Fruit fly (Drosophila melanogaster) whole organism, embryonic: Measurements from ENCODE around the gene CG43675.

Source experiments
- BEAF-32 ChIP-seq: fragments of 200-800 bp; sonication (Bioruptor generic); optimal IDR thresholded peaks from 3 replicates; lab custom pipeline; 2017; ENCODE audit warnings: missing biosample characterization, missing genetic modification characterization, mild to moderate bottlenecking, moderate library complexity, missing genetic modification reagents
- CG10366 ChIP-seq: fragments of 200-800 bp; sonication (Bioruptor generic); IDR thresholded peaks from 2 replicates; pipeline ENCODE4 v1.3.6; 2022; ENCODE audit warnings: missing biosample characterization, missing genetic modification characterization
- CG10431 ChIP-seq: fragments of 200-800 bp; sonication (Bioruptor generic); optimal IDR thresholded peaks from 3 replicates; lab custom pipeline; 2018; ENCODE audit warnings: missing biosample characterization, mild to moderate bottlenecking, missing genetic modification characterization
- CG11456 ChIP-seq: fragments of 200-800 bp; sonication (Bioruptor generic); IDR thresholded peaks from 3 replicates; pipeline ENCODE4 v1.3.6; 2022; ENCODE audit warnings: missing biosample characterization, missing genetic modification characterization
- CG12104 ChIP-seq: fragments of 200-800 bp; sonication (Bioruptor generic); optimal IDR thresholded peaks from 3 replicates; lab custom pipeline; 2016; ENCODE audit warnings: missing biosample characterization, missing genetic modification characterization
- CG14014 ChIP-seq: fragments of 200-800 bp; sonication (Bioruptor generic); IDR thresholded peaks from 2 replicates; pipeline ENCODE4 v1.3.6; 2022; ENCODE audit warnings: missing biosample characterization, missing genetic modification characterization
- CG15479 ChIP-seq: fragments of 200-800 bp; sonication (Bioruptor generic); optimal IDR thresholded peaks from 3 replicates; lab custom pipeline; 2019; ENCODE audit warnings: missing biosample characterization, mild to moderate bottlenecking, missing genetic modification characterization, moderate library complexity
- CG1602 ChIP-seq: fragments of 200-800 bp; sonication (Bioruptor generic); optimal IDR thresholded peaks from 3 replicates; lab custom pipeline; 2016; ENCODE audit warnings: missing biosample characterization, missing genetic modification characterization
- CG16815 ChIP-seq: fragments of 200-800 bp; sonication (Bioruptor generic); optimal IDR thresholded peaks from 3 replicates; lab custom pipeline; 2017; ENCODE audit warnings: missing biosample characterization, mild to moderate bottlenecking, missing genetic modification characterization
- CG18011 ChIP-seq: fragments of 200-800 bp; sonication (Bioruptor generic); optimal IDR thresholded peaks from 2 replicates; lab custom pipeline; 2017; ENCODE audit warnings: missing biosample characterization, missing genetic modification characterization, mild to moderate bottlenecking, moderate library complexity, missing genotype
- CG1832 ChIP-seq: fragments of 200-800 bp; sonication (Bioruptor generic); optimal IDR thresholded peaks from 2 replicates; lab custom pipeline; 2017; ENCODE audit warnings: missing biosample characterization, mild to moderate bottlenecking, missing genetic modification characterization, inconsistent platforms
- CG2678 ChIP-seq: fragments of 200-800 bp; sonication (Bioruptor generic); optimal IDR thresholded peaks from 3 replicates; lab custom pipeline; 2019; ENCODE audit warnings: missing biosample characterization, mild to moderate bottlenecking, missing genetic modification characterization, moderate library complexity
- CG31365 ChIP-seq: fragments of 200-800 bp; sonication (Bioruptor generic); optimal IDR thresholded peaks from 2 replicates; lab custom pipeline; 2018; ENCODE audit warnings: missing biosample characterization, mild to moderate bottlenecking, missing genetic modification characterization
- CG8290 ChIP-seq, 3 experiments: fragments of 200-800 bp; sonication (Bioruptor generic); optimal IDR thresholded peaks; 2 replicates each; lab custom pipeline; 2016 to 2019; ENCODE audit warnings: missing biosample characterization in 3 of 3, missing genetic modification characterization in 3 of 3, mild to moderate bottlenecking in 2 of 3, moderate library complexity in 1 of 3
- CG8478 ChIP-seq: fragments of >200 bp; optimal IDR thresholded peaks from 2 replicates; lab custom pipeline; 2018
- CTCF ChIP-seq: fragments of 200-800 bp; sonication (Bioruptor generic); optimal IDR thresholded peaks from 2 replicates; lab custom pipeline; 2017; ENCODE audit warnings: missing biosample characterization, mild to moderate bottlenecking, missing genetic modification characterization, moderate library complexity
- CrebB ChIP-seq: fragments of 200-800 bp; sonication (Bioruptor generic); optimal IDR thresholded peaks from 3 replicates; lab custom pipeline; 2018; ENCODE audit warnings: missing biosample characterization, mild to moderate bottlenecking, missing genetic modification characterization
- Dip2 ChIP-seq: fragments of 200-800 bp; sonication (Bioruptor generic); IDR thresholded peaks from 2 replicates; pipeline ENCODE4 v1.3.6; 2022; ENCODE audit warnings: missing biosample characterization, missing genetic modification characterization
- Dll ChIP-seq: fragments of 200-800 bp; sonication (Bioruptor generic); IDR thresholded peaks from 4 replicates; pipeline ENCODE4 v1.3.6; 2022; ENCODE audit warnings: missing biosample characterization, missing genetic modification characterization; ENCODE audit not compliant: partially characterized antibody
- Ets65A ChIP-seq: fragments of 200-800 bp; sonication (Bioruptor generic); peaks from one replicate; lab custom pipeline; 2016; ENCODE audit warnings: missing biosample characterization, missing genetic modification characterization
- Lim3 ChIP-seq: fragments of 200-800 bp; sonication (Bioruptor generic); IDR thresholded peaks from 2 replicates; pipeline ENCODE4 v1.3.6; 2022; ENCODE audit warnings: missing biosample characterization, missing genetic modification characterization
- NC2β ChIP-seq: fragments of 200-800 bp; sonication (Bioruptor generic); optimal IDR thresholded peaks from 2 replicates; lab custom pipeline; 2016; ENCODE audit warnings: missing biosample characterization, missing genetic modification characterization
- Pdp1 ChIP-seq, 2 experiments: fragments of 200-800 bp; sonication (Bioruptor generic); optimal IDR thresholded peaks; 3 replicates each; lab custom pipeline; 2016; ENCODE audit warnings: missing biosample characterization in 2 of 2, missing genetic modification characterization in 2 of 2, mild to moderate bottlenecking in 1 of 2, moderate library complexity in 1 of 2
- YL-1 ChIP-seq: fragments of 200-800 bp; sonication (Bioruptor generic); optimal IDR thresholded peaks from 3 replicates; lab custom pipeline; 2017; ENCODE audit warnings: missing biosample characterization, mild to moderate bottlenecking, missing genetic modification characterization
- bsh ChIP-seq, 2 experiments: fragments of 200-800 bp; sonication (Bioruptor generic); optimal IDR thresholded peaks; 2 replicates each; lab custom pipeline; 2017 to 2018; ENCODE audit warnings: mild to moderate bottlenecking in 2 of 2, missing biosample characterization in 2 of 2, missing genetic modification characterization in 2 of 2, moderate library complexity in 1 of 2
- cas ChIP-seq: fragments of 200-800 bp; sonication (Bioruptor generic); IDR thresholded peaks from 2 replicates; pipeline ENCODE4 v1.3.6; 2022; ENCODE audit warnings: missing biosample characterization, missing genetic modification characterization
- caup ChIP-seq: fragments of 200-800 bp; sonication (Bioruptor generic); optimal IDR thresholded peaks from 3 replicates; lab custom pipeline; 2017; ENCODE audit warnings: missing biosample characterization, mild to moderate bottlenecking, missing genetic modification characterization, moderate library complexity; ENCODE audit not compliant: severe bottlenecking
- chinmo ChIP-seq: fragments of 200-800 bp; sonication (Bioruptor generic); IDR thresholded peaks from 4 replicates; pipeline ENCODE4 v1.3.6; 2022; ENCODE audit warnings: missing biosample characterization, missing genetic modification characterization; ENCODE audit not compliant: partially characterized antibody
- dmrt11E ChIP-seq: fragments of 200-800 bp; sonication (Bioruptor generic); optimal IDR thresholded peaks from 3 replicates; lab custom pipeline; 2018; ENCODE audit warnings: missing biosample characterization, mild to moderate bottlenecking, missing genetic modification characterization, moderate library complexity
- en ChIP-seq: fragments of 200-800 bp; sonication (Bioruptor generic); optimal IDR thresholded peaks from 2 replicates; lab custom pipeline; 2016; ENCODE audit warnings: missing biosample characterization, missing genetic modification characterization
- gcm ChIP-seq: fragments of 200-800 bp; sonication (Bioruptor generic); optimal IDR thresholded peaks from 2 replicates; lab custom pipeline; 2019; ENCODE audit warnings: missing biosample characterization, mild to moderate bottlenecking, missing genetic modification characterization, moderate library complexity
- gsb ChIP-seq: fragments of 200-800 bp; sonication (Bioruptor generic); IDR thresholded peaks from 2 replicates; pipeline ENCODE4 v1.3.6; 2022; ENCODE audit warnings: missing biosample characterization, missing genetic modification characterization
- kni ChIP-seq: fragments of 200-800 bp; sonication (Bioruptor generic); optimal IDR thresholded peaks from 3 replicates; lab custom pipeline; 2017; ENCODE audit warnings: mild to moderate bottlenecking, missing biosample characterization, missing genetic modification reagents, missing genetic modification characterization
- mirr ChIP-seq: fragments of 200-800 bp; sonication (Bioruptor generic); optimal IDR thresholded peaks from 3 replicates; lab custom pipeline; 2018; ENCODE audit warnings: missing biosample characterization, mild to moderate bottlenecking, missing genetic modification characterization
- mld ChIP-seq: fragments of 200-800 bp; sonication (Bioruptor generic); IDR thresholded peaks from 3 replicates; pipeline ENCODE4 v1.3.6; 2022; ENCODE audit warnings: missing biosample characterization, missing genetic modification characterization; ENCODE audit not compliant: partially characterized antibody
- nmo ChIP-seq: fragments of 200-800 bp; sonication (Bioruptor generic); optimal IDR thresholded peaks from 2 replicates; lab custom pipeline; 2018; ENCODE audit warnings: missing biosample characterization, mild to moderate bottlenecking, missing genetic modification characterization, moderate library complexity
- nom ChIP-seq: fragments of 200-800 bp; sonication (Bioruptor generic); optimal IDR thresholded peaks from 2 replicates; lab custom pipeline; 2017; ENCODE audit warnings: missing biosample characterization, missing genetic modification characterization, mild to moderate bottlenecking, moderate library complexity, missing genetic modification reagents
- pan ChIP-seq, 4 experiments: fragments of >200 bp in 3 of 4; fragments of 200-800 bp in 1 of 4; sonication (Bioruptor generic) in 1 of 4; optimal IDR thresholded peaks in 3 of 4; IDR thresholded peaks in 1 of 4; 2 replicates each; pipeline versions ENCODE4 v1.3.6 to Lab custom; 2017 to 2022; ENCODE audit warnings: missing biosample characterization in 2 of 4, missing genetic modification characterization in 2 of 4, mixed read lengths in 1 of 4
- pita ChIP-seq: fragments of 200-800 bp; sonication (Bioruptor generic); optimal IDR thresholded peaks from 2 replicates; lab custom pipeline; 2017; ENCODE audit warnings: missing biosample characterization, mild to moderate bottlenecking, missing genetic modification characterization
- sd ChIP-seq: fragments of 200-800 bp; sonication (Bioruptor generic); optimal IDR thresholded peaks from 3 replicates; lab custom pipeline; 2018; ENCODE audit warnings: missing biosample characterization, mild to moderate bottlenecking, missing genetic modification characterization, moderate library complexity
- slp2 ChIP-seq: fragments of 200-800 bp; sonication (Bioruptor generic); optimal IDR thresholded peaks from 2 replicates; lab custom pipeline; 2016; ENCODE audit warnings: missing biosample characterization, missing genetic modification characterization
- sug ChIP-seq: fragments of 200-800 bp; optimal IDR thresholded peaks from 2 replicates; lab custom pipeline; 2019; ENCODE audit warnings: missing biosample characterization, mild to moderate bottlenecking, missing genetic modification characterization, moderate library complexity
- tio ChIP-seq: fragments of 200-800 bp; sonication (Bioruptor generic); optimal IDR thresholded peaks from 2 replicates; lab custom pipeline; 2017; ENCODE audit warnings: missing biosample characterization, missing genetic modification characterization, inconsistent platforms
- tna ChIP-seq: fragments of 200-800 bp; sonication (Bioruptor generic); IDR thresholded peaks from 2 replicates; pipeline ENCODE4 v1.3.6; 2022; ENCODE audit warnings: missing biosample characterization, missing genetic modification characterization; ENCODE audit not compliant: partially characterized antibody
- wdn ChIP-seq: fragments of 200-800 bp; sonication (Bioruptor generic); IDR thresholded peaks from 2 replicates; pipeline ENCODE4 v1.3.6; 2022; ENCODE audit warnings: missing biosample characterization, missing genetic modification characterization

Gene CG43675

dm6 chr3R:9343022-9343587 lies 12.2 kb upstream of the CG43675 start (continued):
- no peak for TF ChIP-seq kni
- no peak for TF ChIP-seq CG31365 (tag; lab: Kevin White, UChicago)
- TF ChIP-seq nmo (GFP tag; lab: Kevin White, UChicago) = no peak
- 0 out of 2 replicates have a peak, but pooled peaks have one; percentile 20 for TF ChIP-seq wdn (GFP tag; lab: Robert Waterston, UW)
- TF ChIP-seq CG16815 (GFP tag; lab: Kevin White, UChicago) = no peak
- peak; percentile 53 for TF ChIP-seq mirr
- no peak for TF ChIP-seq Pdp1 (GFP tag; optimal IDR thresholded peaks at IDR 0.05; lab: Kevin White, UChicago)
- TF ChIP-seq CG2678 (tag; lab: Kevin White, UChicago) = no peak
- TF ChIP-seq CrebB (tag; lab: Kevin White, UChicago) = no peak
- no peak for TF ChIP-seq bsh (GFP tag; optimal IDR thresholded peaks at IDR 0.05; lab: Kevin White, UChicago)
- peak; percentile 24 for TF ChIP-seq CG12104 (GFP tag; lab: Kevin White, UChicago)
- no peak for TF ChIP-seq pita (GFP tag; lab: Kevin White, UChicago)
- TF ChIP-seq CG15479 (GFP tag; lab: Kevin White, UChicago) = peak; percentile 39
- no peak for TF ChIP-seq Lim3
- no peak for TF ChIP-seq Dll (GFP tag; lab: Robert Waterston, UW)
- TF ChIP-seq dmrt11E (tag; lab: Kevin White, UChicago) = no peak
- no peak for TF ChIP-seq caup (GFP tag; lab: Kevin White, UChicago)
- TF ChIP-seq Ets65A = no peak
- no peak for TF ChIP-seq slp2 (GFP tag; lab: Kevin White, UChicago)
- no peak for TF ChIP-seq sd (tag; lab: Kevin White, UChicago)
- TF ChIP-seq pan (optimal IDR thresholded peaks at IDR 0.05; lab: Kevin White, UChicago) = no peak
- TF ChIP-seq pan (GFP tag; optimal IDR thresholded peaks at IDR 0.05 in 1 of 2, IDR thresholded peaks at IDR 0.05 in 1 of 2) = peak in 1 of 2 experiments; percentile 5
- no peak for TF ChIP-seq NC2β (GFP tag; lab: Kevin White, UChicago)
- no peak for TF ChIP-seq CG1602 (GFP tag; lab: Kevin White, UChicago)
- no peak for TF ChIP-seq CG10366 (GFP tag; lab: Robert Waterston, UW)
- no peak for TF ChIP-seq CG18011 (GFP tag; lab: Kevin White, UChicago)
- no peak for TF ChIP-seq CG1832 (GFP tag; lab: Kevin White, UChicago)
- no peak for TF ChIP-seq YL-1 (GFP tag; lab: Kevin White, UChicago)
- no peak for TF ChIP-seq BEAF-32 (GFP tag; lab: Kevin White, UChicago)
- no peak for TF ChIP-seq CG11456 (GFP tag; lab: Robert Waterston, UW)
- TF ChIP-seq gsb (GFP tag; lab: Robert Waterston, UW) = no peak
- TF ChIP-seq tna = no peak
- no peak for TF ChIP-seq CTCF (GFP tag; lab: Kevin White, UChicago)
- TF ChIP-seq CG8478 (lab: Kevin White, UChicago) = no peak
- TF ChIP-seq sug (tag; lab: Kevin White, UChicago) = peak; percentile 48
- TF ChIP-seq nom (GFP tag; lab: Kevin White, UChicago) = no peak
- TF ChIP-seq Dip2 (GFP tag; lab: Robert Waterston, UW) = no peak
- no peak for TF ChIP-seq en (GFP tag; lab: Kevin White, UChicago)
- no peak for TF ChIP-seq tio (GFP tag; lab: Kevin White, UChicago)
- TF ChIP-seq chinmo (GFP tag; lab: Robert Waterston, UW) = 0 out of 4 replicates have a peak, but pooled peaks have one; percentile 51
- TF ChIP-seq CG10431 (GFP tag; lab: Kevin White, UChicago) = peak; percentile 16
- TF ChIP-seq cas = no peak
- no peak for TF ChIP-seq CG8290 (GFP tag; optimal IDR thresholded peaks at IDR 0.05; lab: Kevin White, UChicago)
- peak in 1 of 2 experiments; percentile 28 for TF ChIP-seq CG8290 (tag; optimal IDR thresholded peaks at IDR 0.05; lab: Kevin White, UChicago)
- TF ChIP-seq CG14014 (GFP tag; lab: Robert Waterston, UW) = no peak
- TF ChIP-seq mld (GFP tag; lab: Robert Waterston, UW) = no peak
- peak; percentile 69 for TF ChIP-seq gcm (GFP tag; lab: Kevin White, UChicago)
